Worm (Caenorhabditis elegans) whole organism, L3 larva: ENCODE data around the gene F41B4.1.

Source experiments
- aly-2 ChIP-seq: fragments of 150-350 bp; optimal IDR thresholded peaks from 2 replicates; lab custom pipeline; 2014; ENCODE audit warnings: missing biosample characterization, missing genetic modification characterization
- ama-1 ChIP-seq: fragments of 150-350 bp; optimal IDR thresholded peaks from 2 replicates; lab custom pipeline; 2018
- ceh-16 ChIP-seq: sonication (generic microtip); optimal IDR thresholded peaks from 2 replicates; lab custom pipeline; 2017; ENCODE audit warnings: missing biosample characterization, missing genetic modification characterization
- ceh-28 ChIP-seq: fragments of 150-350 bp; optimal IDR thresholded peaks from 2 replicates; lab custom pipeline; 2014; ENCODE audit warnings: missing biosample characterization, missing genetic modification reagents, missing genetic modification characterization
- ceh-82 ChIP-seq: fragments of 150-350 bp; optimal IDR thresholded peaks from 2 replicates; lab custom pipeline; 2014; ENCODE audit warnings: missing biosample characterization, missing genetic modification characterization
- ceh-9 ChIP-seq: sonication (generic microtip); optimal IDR thresholded peaks from 2 replicates; lab custom pipeline; 2018; ENCODE audit warnings: missing biosample characterization, missing genetic modification characterization
- daf-12 ChIP-seq: fragments of 150-350 bp; optimal IDR thresholded peaks from 2 replicates; lab custom pipeline; 2014; ENCODE audit warnings: missing biosample characterization, missing genetic modification reagents, missing genetic modification characterization
- egl-5 ChIP-seq: fragments of 150-350 bp; optimal IDR thresholded peaks from 2 replicates; lab custom pipeline; 2017; ENCODE audit warnings: missing biosample characterization, missing genetic modification reagents, missing genetic modification characterization, inconsistent platforms
- elt-1 ChIP-seq: fragments of 150-350 bp; optimal IDR thresholded peaks from 2 replicates; lab custom pipeline; 2014; ENCODE audit warnings: missing biosample characterization, missing genetic modification characterization
- elt-2 ChIP-seq: sonication (generic microtip); optimal IDR thresholded peaks from 2 replicates; lab custom pipeline; 2016; ENCODE audit warnings: missing genetic modification reagents, mild to moderate bottlenecking, missing genetic modification characterization, missing compliant biosample characterization
- elt-3 ChIP-seq, 3 experiments: fragments of 150-350 bp in 1 of 3; sonication (generic microtip) in 2 of 3; optimal IDR thresholded peaks; 2 replicates in 2 of 3; 4 replicates in 1 of 3; lab custom pipeline; 2014 to 2017; ENCODE audit warnings: missing biosample characterization in 3 of 3, missing genetic modification characterization in 3 of 3
- fkh-10 ChIP-seq: sonication (generic microtip); optimal IDR thresholded peaks from 2 replicates; lab custom pipeline; 2017; ENCODE audit warnings: missing biosample characterization, missing genetic modification reagents, missing genetic modification characterization
- fkh-2 ChIP-seq: fragments of 150-350 bp; optimal IDR thresholded peaks from 2 replicates; lab custom pipeline; 2014; ENCODE audit warnings: missing biosample characterization, missing genetic modification reagents, missing genetic modification characterization
- hmg-11 ChIP-seq: sonication (generic microtip); optimal IDR thresholded peaks from 2 replicates; lab custom pipeline; 2016; ENCODE audit warnings: missing genetic modification characterization, missing compliant biosample characterization
- jun-1 ChIP-seq: fragments of 150-350 bp; optimal IDR thresholded peaks from 2 replicates; lab custom pipeline; 2014; ENCODE audit warnings: missing biosample characterization, missing genetic modification reagents, missing genetic modification characterization
- lin-15B ChIP-seq: fragments of 150-350 bp; optimal IDR thresholded peaks from 2 replicates; lab custom pipeline; 2014; ENCODE audit warnings: missing biosample characterization, missing genetic modification characterization
- mdl-1 ChIP-seq: fragments of 150-350 bp; optimal IDR thresholded peaks from 2 replicates; lab custom pipeline; 2014; ENCODE audit warnings: missing biosample characterization, missing genetic modification characterization
- nfya-1 ChIP-seq: sonication (generic microtip); optimal IDR thresholded peaks from 2 replicates; lab custom pipeline; 2017; ENCODE audit warnings: missing genetic modification characterization, mild to moderate bottlenecking, missing compliant biosample characterization, antibody characterized with exemption, moderate library complexity; ENCODE audit not compliant: insufficient read depth
- nhr-11 ChIP-seq: fragments of 150-350 bp; optimal IDR thresholded peaks from 2 replicates; lab custom pipeline; 2014; ENCODE audit warnings: missing biosample characterization, missing genetic modification characterization
- nhr-23 ChIP-seq: fragments of 150-350 bp; optimal IDR thresholded peaks from 2 replicates; lab custom pipeline; 2014; ENCODE audit warnings: missing biosample characterization, missing genetic modification reagents, missing genetic modification characterization
- nhr-25 ChIP-seq: sonication (generic microtip); optimal IDR thresholded peaks from 2 replicates; lab custom pipeline; 2017; ENCODE audit warnings: missing biosample characterization, missing genetic modification characterization
- nhr-28 ChIP-seq: fragments of 150-350 bp; optimal IDR thresholded peaks from 2 replicates; lab custom pipeline; 2014; ENCODE audit warnings: missing biosample characterization, missing genetic modification characterization
- nhr-67 ChIP-seq: fragments of 150-350 bp; optimal IDR thresholded peaks from 2 replicates; lab custom pipeline; 2014; ENCODE audit warnings: missing biosample characterization, missing genetic modification characterization
- nhr-76 ChIP-seq: fragments of 150-350 bp; sonication (generic microtip); optimal IDR thresholded peaks from 5 replicates; lab custom pipeline; 2014; ENCODE audit warnings: missing biosample characterization, missing genetic modification characterization
- nhr-77 ChIP-seq: fragments of 150-350 bp; optimal IDR thresholded peaks from 2 replicates; lab custom pipeline; 2014; ENCODE audit warnings: missing biosample characterization, missing genetic modification characterization
- pha-4 ChIP-seq: fragments of 150-350 bp; optimal IDR thresholded peaks from 2 replicates; lab custom pipeline; 2014; ENCODE audit warnings: missing biosample characterization, missing genetic modification reagents, missing genetic modification characterization
- pqm-1 ChIP-seq: fragments of 150-350 bp; optimal IDR thresholded peaks from 2 replicates; lab custom pipeline; 2017; ENCODE audit warnings: missing biosample characterization, missing genetic modification characterization, inconsistent platforms
- sea-2 ChIP-seq: fragments of 150-350 bp; sonication (generic microtip); optimal IDR thresholded peaks from 4 replicates; lab custom pipeline; 2014; ENCODE audit warnings: missing biosample characterization, missing genetic modification reagents, missing genetic modification characterization
- skn-1 ChIP-seq: fragments of 150-350 bp; optimal IDR thresholded peaks from 2 replicates; lab custom pipeline; 2014; ENCODE audit warnings: missing biosample characterization, missing genetic modification characterization
- snpc-4 ChIP-seq: fragments of 150-350 bp; optimal IDR thresholded peaks from 2 replicates; lab custom pipeline; 2014; ENCODE audit warnings: missing biosample characterization, missing genetic modification characterization
- tbx-2 ChIP-seq: sonication (generic microtip); optimal IDR thresholded peaks from 2 replicates; lab custom pipeline; 2016; ENCODE audit warnings: mild to moderate bottlenecking, missing genetic modification characterization, missing compliant biosample characterization
- unc-62 ChIP-seq: fragments of 150-350 bp; sonication (generic microtip); optimal IDR thresholded peaks from 4 replicates; lab custom pipeline; 2014; ENCODE audit warnings: missing biosample characterization, missing genetic modification reagents, missing genetic modification characterization
- ztf-11 ChIP-seq: fragments of 150-350 bp; optimal IDR thresholded peaks from 2 replicates; lab custom pipeline; 2014; ENCODE audit warnings: missing biosample characterization, missing genetic modification characterization
- ztf-4 ChIP-seq: fragments of 150-350 bp; optimal IDR thresholded peaks from 2 replicates; lab custom pipeline; 2014; ENCODE audit warnings: missing biosample characterization, missing genetic modification characterization

Gene F41B4.1

DNA sequence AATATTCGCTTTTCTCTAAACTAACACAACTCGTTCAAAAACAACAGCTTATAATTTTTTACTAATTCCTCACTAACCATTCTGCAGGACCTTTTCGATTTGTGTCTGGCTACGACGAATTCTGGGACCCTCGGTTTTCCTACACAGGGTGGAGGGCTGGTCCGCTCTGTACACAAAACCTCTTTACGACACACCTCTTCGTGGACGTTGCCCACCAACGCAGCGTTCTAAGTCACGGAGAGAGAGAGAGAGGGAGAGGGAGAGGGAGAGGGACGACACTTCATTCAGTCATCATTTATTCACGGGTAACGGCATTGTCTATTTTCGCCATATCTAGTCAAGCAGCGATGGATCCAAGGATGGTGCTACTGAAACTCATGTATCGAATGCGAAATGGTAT, 19.2 kb downstream of the F41B4.1 start, which contains the start of gene atg-2:
TSS of gene atg-2 (plus strand) at position 301 of the 400 bp plus-strand sequence.
- TF ChIP-seq fkh-2 (no peak), tbx-2 (no peak), nfya-1 (tag; lab: Kevin White, UChicago) (no peak), elt-1 (no peak), lin-15B (tag; lab: Kevin White, UChicago) (no peak), egl-5 (tag; lab: Kevin White, UChicago) (no peak), fkh-10 (no peak), skn-1 (tag; lab: Kevin White, UChicago) (no peak), nhr-28 (no peak), ceh-9 (tag; lab: Kevin White, UChicago) (no peak), mdl-1 (tag; lab: Kevin White, UChicago) (no peak), jun-1 (no peak)

DNA sequence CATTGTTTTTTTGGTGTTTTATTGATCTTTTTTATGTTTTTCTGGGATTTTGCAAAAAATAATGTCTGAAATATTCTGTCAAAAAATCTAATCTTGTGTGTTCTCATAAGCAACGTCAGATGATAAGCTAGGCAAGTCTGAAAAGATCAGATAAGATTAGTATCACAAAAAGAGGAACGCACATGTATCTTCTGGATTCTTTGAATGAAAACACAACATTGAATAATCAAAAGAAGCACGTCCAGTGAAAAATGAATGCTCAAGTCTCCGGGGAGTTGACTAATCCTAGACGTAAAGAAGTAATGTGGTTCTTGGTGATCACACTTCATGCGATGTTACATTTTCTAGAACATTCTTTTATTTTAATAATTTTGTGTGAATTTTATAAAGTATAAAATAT, 20.2 kb downstream of the F41B4.1 start:
- TF ChIP-seq daf-12 (tag; lab: Kevin White, UChicago) = no peak
- peak; percentile 86 for TF ChIP-seq elt-1

DNA sequence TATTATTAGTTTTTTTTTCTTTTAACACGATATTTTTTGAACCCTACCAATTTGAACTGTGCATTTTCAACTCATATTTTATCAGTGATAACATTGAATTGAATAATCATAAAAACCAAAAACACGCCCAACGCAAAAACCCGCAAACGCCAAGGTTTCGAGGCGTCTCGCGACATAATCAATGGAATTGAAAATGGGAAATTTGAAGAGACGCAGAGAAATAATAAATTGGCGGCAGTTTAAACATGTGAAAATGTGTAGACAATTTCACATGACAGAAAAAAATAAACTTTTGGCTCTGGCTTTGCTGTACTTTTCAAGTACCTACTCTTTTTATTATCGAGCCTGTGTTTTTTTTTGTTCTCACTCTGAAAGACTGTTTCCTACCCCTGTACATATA, 20.8 kb downstream of the F41B4.1 start:
- TF ChIP-seq nhr-23 (peak; percentile 47), pha-4 (tag; lab: Kevin White, UChicago) (peak; percentile 83), ceh-16 (tag; lab: Kevin White, UChicago) (no peak), pqm-1 (tag; lab: Kevin White, UChicago) (peak; percentile 79), nfya-1 (tag; lab: Kevin White, UChicago) (peak; percentile 80), fkh-10 (no peak), egl-5 (tag; lab: Kevin White, UChicago) (peak; percentile 69), ceh-28 (peak; percentile 68), elt-2 (tag; lab: Kevin White, UChicago) (peak; percentile 85), unc-62 (no peak), snpc-4 (tag; lab: Kevin White, UChicago) (peak; percentile 4), ama-1 (lab: Kevin White, UChicago) (peak; percentile 46), nhr-25 (peak; percentile 15), nhr-77 (tag; lab: Kevin White, UChicago) (no peak), lin-15B (tag; lab: Kevin White, UChicago) (peak; percentile 44), ceh-82 (tag; lab: Kevin White, UChicago) (no peak), skn-1 (tag; lab: Kevin White, UChicago) (peak; percentile 51), jun-1 (peak; percentile 70), hmg-11 (tag; lab: Kevin White, UChicago) (peak; percentile 22)

DNA sequence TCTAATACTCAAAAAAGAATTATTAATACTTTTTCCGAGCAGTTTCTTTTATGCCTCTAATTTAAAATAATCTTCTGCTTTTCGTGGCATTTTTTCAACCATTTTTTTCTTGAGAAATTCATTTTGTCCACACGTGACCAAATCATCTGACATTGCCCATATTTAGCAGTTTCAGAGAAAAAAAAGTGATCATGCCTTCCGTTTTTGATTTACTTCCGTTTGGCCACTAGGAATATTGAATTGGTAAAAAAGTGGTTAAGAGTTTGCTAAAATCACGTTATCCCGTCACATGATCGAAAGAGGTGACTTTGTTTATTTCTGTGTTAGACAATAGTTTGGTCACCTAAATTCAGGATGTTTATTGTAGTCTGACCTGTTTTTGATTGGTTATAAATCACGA, 21.3 kb downstream of the F41B4.1 start:
- no peak for TF ChIP-seq nfya-1 (tag; lab: Kevin White, UChicago)
- no peak for TF ChIP-seq nhr-77 (tag; lab: Kevin White, UChicago)
- TF ChIP-seq nhr-76 (tag; lab: Kevin White, UChicago) = no peak
- no peak for TF ChIP-seq ztf-11
- no peak for TF ChIP-seq nhr-23
- no peak for TF ChIP-seq nhr-25
- no peak for TF ChIP-seq ama-1 (lab: Kevin White, UChicago)

DNA sequence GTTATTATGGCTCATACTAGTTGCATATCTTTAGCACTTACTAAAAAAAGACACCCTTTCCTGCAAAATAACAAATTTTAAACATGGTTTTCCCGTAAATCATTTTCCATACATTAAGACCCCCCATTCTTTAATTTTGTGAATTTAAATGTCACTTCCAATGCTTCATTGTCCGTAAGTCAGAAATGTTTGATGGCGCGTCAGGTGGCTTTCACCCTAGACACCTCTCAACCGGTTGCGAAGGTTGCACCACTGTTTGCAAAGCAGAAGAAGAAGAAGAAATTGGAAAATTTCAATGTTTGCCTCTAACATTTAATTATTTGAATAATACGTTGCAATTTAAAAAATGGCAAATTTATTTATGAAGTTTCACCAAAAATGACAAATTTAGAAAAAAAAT, 24.1 kb downstream of the F41B4.1 start:
- TF ChIP-seq ztf-11 (no peak), pha-4 (tag; lab: Kevin White, UChicago) (no peak), elt-3 (tag; optimal IDR thresholded peaks at IDR 0.05; lab: Kevin White, UChicago) (no peak), jun-1 (no peak), ceh-28 (no peak), fkh-10 (no peak), nhr-25 (no peak), sea-2 (GFP tag; lab: Kevin White, UChicago) (no peak), ztf-4 (tag; lab: Kevin White, UChicago) (no peak), nhr-11 (tag; lab: Kevin White, UChicago) (no peak), aly-2 (tag; lab: Kevin White, UChicago) (no peak), nhr-28 (no peak), nhr-67 (tag; lab: Kevin White, UChicago) (no peak)
